Fruit fly (Drosophila melanogaster) whole organism, adult: ENCODE measurements around the gene His3.3A.
A peak's percentile ranks its signal among the peaks of the same experiment; 100 is the strongest.

Experiments
- CG11617 ChIP-seq: fragments of 200-800 bp; sonication (Bioruptor generic); optimal IDR thresholded peaks from 2 replicates; lab custom pipeline; 2017; ENCODE audit warnings: mild to moderate bottlenecking, missing biosample characterization, missing genetic modification reagents, missing genetic modification characterization
- CG12768 ChIP-seq: fragments of 200-800 bp; sonication (Bioruptor generic); optimal IDR thresholded peaks from 2 replicates; lab custom pipeline; 2017; ENCODE audit warnings: missing biosample characterization, missing genetic modification characterization, mild to moderate bottlenecking, moderate library complexity, missing genetic modification reagents
- CG14711 ChIP-seq: fragments of 200-800 bp; sonication (Bioruptor generic); optimal IDR thresholded peaks from 2 replicates; lab custom pipeline; 2018; ENCODE audit warnings: missing biosample characterization, mild to moderate bottlenecking, missing genetic modification characterization, moderate library complexity
- CG1620 ChIP-seq: fragments of 200-800 bp; sonication (Bioruptor generic); optimal IDR thresholded peaks from 2 replicates; lab custom pipeline; 2016; ENCODE audit warnings: missing biosample characterization, missing genetic modification characterization
- CG33017 ChIP-seq: fragments of 200-800 bp; sonication (Bioruptor generic); optimal IDR thresholded peaks from 2 replicates; lab custom pipeline; 2018; ENCODE audit warnings: missing biosample characterization, mild to moderate bottlenecking, missing genetic modification characterization, moderate library complexity
- CG5204 ChIP-seq: fragments of 200-800 bp; sonication (Bioruptor generic); optimal IDR thresholded peaks from 2 replicates; lab custom pipeline; 2016; ENCODE audit warnings: missing biosample characterization, missing genetic modification characterization
- CG7045 ChIP-seq: fragments of 200-800 bp; sonication (Bioruptor generic); optimal IDR thresholded peaks from 2 replicates; lab custom pipeline; 2017; ENCODE audit warnings: missing biosample characterization, mild to moderate bottlenecking, missing genetic modification characterization
- CG7101 ChIP-seq: fragments of 200-800 bp; sonication (Bioruptor generic); optimal IDR thresholded peaks from 2 replicates; lab custom pipeline; 2018; ENCODE audit warnings: missing biosample characterization, mild to moderate bottlenecking, missing genetic modification characterization, moderate library complexity
- Clk ChIP-seq: fragments of 200-800 bp; sonication (Bioruptor generic); optimal IDR thresholded peaks from 2 replicates; lab custom pipeline; 2017; ENCODE audit warnings: missing biosample characterization, missing genetic modification characterization
- Crg-1 ChIP-seq: fragments of 200-800 bp; sonication (Bioruptor generic); optimal IDR thresholded peaks from 2 replicates; lab custom pipeline; 2016; ENCODE audit warnings: missing biosample characterization, missing genetic modification characterization
- Hr96 ChIP-seq: fragments of 200-800 bp; sonication (Bioruptor generic); optimal IDR thresholded peaks from 2 replicates; lab custom pipeline; 2016; ENCODE audit warnings: missing biosample characterization, missing genetic modification characterization
- Mnt ChIP-seq: fragments of 200-800 bp; sonication (Bioruptor generic); optimal IDR thresholded peaks from 2 replicates; lab custom pipeline; 2016; ENCODE audit warnings: missing biosample characterization, mild to moderate bottlenecking, missing genetic modification characterization
- bab1 ChIP-seq: fragments of 200-800 bp; sonication (Bioruptor generic); optimal IDR thresholded peaks from 3 replicates; lab custom pipeline; 2019; ENCODE audit warnings: missing biosample characterization, mild to moderate bottlenecking, missing genetic modification characterization, moderate library complexity
- cic ChIP-seq: fragments of 200-800 bp; sonication (Bioruptor generic); optimal IDR thresholded peaks from 2 replicates; lab custom pipeline; 2017; ENCODE audit warnings: missing biosample characterization, mild to moderate bottlenecking, missing genetic modification characterization, moderate library complexity
- cnc ChIP-seq, 2 experiments: fragments of >200 bp; optimal IDR thresholded peaks; 2 replicates each; lab custom pipeline; 2017
- kay ChIP-seq: fragments of 200-800 bp; sonication (Bioruptor generic); peaks from one replicate; lab custom pipeline; 2016; ENCODE audit warnings: missing biosample characterization, missing genetic modification characterization, borderline replicate concordance
- ovo ChIP-seq: fragments of 200-800 bp; sonication (Bioruptor generic); optimal IDR thresholded peaks from 2 replicates; lab custom pipeline; 2016; ENCODE audit warnings: missing biosample characterization, missing genetic modification characterization
- pad ChIP-seq: fragments of 200-800 bp; sonication (Bioruptor generic); optimal IDR thresholded peaks from 3 replicates; lab custom pipeline; 2017; ENCODE audit warnings: missing biosample characterization, missing genetic modification characterization, mild to moderate bottlenecking, moderate library complexity, missing genetic modification reagents
- tj ChIP-seq: fragments of 200-800 bp; sonication (Bioruptor generic); optimal IDR thresholded peaks from 3 replicates; lab custom pipeline; 2017; ENCODE audit warnings: missing biosample characterization, mild to moderate bottlenecking, missing genetic modification characterization, moderate library complexity
- toe ChIP-seq: fragments of 200-800 bp; sonication (Bioruptor generic); optimal IDR thresholded peaks from 2 replicates; lab custom pipeline; 2016; ENCODE audit warnings: missing biosample characterization, missing genetic modification characterization

The His3.3A gene

dm6 chr2L:5095350-5095962 is 40.6 kb downstream of the His3.3A start:
- no peak for TF ChIP-seq toe (GFP tag; lab: Kevin White, UChicago)
- no peak for TF ChIP-seq kay (GFP tag; lab: Kevin White, UChicago)
- TF ChIP-seq tj (GFP tag; lab: Kevin White, UChicago), result no peak
- peak; percentile 53 for TF ChIP-seq CG7045 (GFP tag; lab: Kevin White, UChicago)
- TF ChIP-seq bab1 (GFP tag; lab: Kevin White, UChicago), result no peak
- TF ChIP-seq Mnt (GFP tag; lab: Kevin White, UChicago), result no peak
- no peak for TF ChIP-seq Hr96 (GFP tag; lab: Kevin White, UChicago)
- TF ChIP-seq ovo, result no peak
- no peak for TF ChIP-seq CG5204 (GFP tag; lab: Kevin White, UChicago)
- peak; percentile 80 for TF ChIP-seq cic (GFP tag; lab: Kevin White, UChicago)
- no peak for TF ChIP-seq CG1620 (GFP tag; lab: Kevin White, UChicago)
- TF ChIP-seq CG12768 (GFP tag; lab: Kevin White, UChicago), result peak; percentile 79
- TF ChIP-seq CG14711, result no peak
- TF ChIP-seq Crg-1 (GFP tag; lab: Kevin White, UChicago), result no peak
- peak; percentile 27 for TF ChIP-seq CG7101 (tag; lab: Kevin White, UChicago)
- peak; percentile 41 for TF ChIP-seq CG11617 (GFP tag; lab: Kevin White, UChicago)
- TF ChIP-seq CG33017 (tag; lab: Kevin White, UChicago), result peak; percentile 81
- TF ChIP-seq pad (GFP tag; lab: Kevin White, UChicago), result peak; percentile 1
- TF ChIP-seq cnc (optimal IDR thresholded peaks at IDR 0.05; lab: Kevin White, UChicago), result no peak
- TF ChIP-seq Clk, result peak; percentile 10

dm6 chr2L:5096222-5096621 is 41.4 kb downstream of the His3.3A start, which contains the start of gene CG4230:
Gene CG4230, plus strand, starts transcription at chr2L:5096227.
- TF ChIP-seq bab1 (GFP tag; lab: Kevin White, UChicago) (peak; percentile 45), Mnt (GFP tag; lab: Kevin White, UChicago) (peak; percentile 10), CG14711 (peak; percentile 11), cic (GFP tag; lab: Kevin White, UChicago) (peak; percentile 5), cnc (optimal IDR thresholded peaks at IDR 0.05; lab: Kevin White, UChicago) (no peak), kay (GFP tag; lab: Kevin White, UChicago) (no peak), CG7045 (GFP tag; lab: Kevin White, UChicago) (no peak), ovo (no peak)

- TF ChIP-seq CG1620 (GFP tag; lab: Kevin White, UChicago), result no peak
- TF ChIP-seq Crg-1 (GFP tag; lab: Kevin White, UChicago), result no peak
- no peak for TF ChIP-seq CG11617 (GFP tag; lab: Kevin White, UChicago)
- no peak for TF ChIP-seq CG7045 (GFP tag; lab: Kevin White, UChicago)
- TF ChIP-seq CG7101 (tag; lab: Kevin White, UChicago), result no peak
- TF ChIP-seq Hr96 (GFP tag; lab: Kevin White, UChicago), result no peak
- no peak for TF ChIP-seq toe (GFP tag; lab: Kevin White, UChicago)
- TF ChIP-seq tj (GFP tag; lab: Kevin White, UChicago), result no peak
- no peak for TF ChIP-seq bab1 (GFP tag; lab: Kevin White, UChicago)
- no peak for TF ChIP-seq Clk
- no peak for TF ChIP-seq CG33017 (tag; lab: Kevin White, UChicago)
- TF ChIP-seq ovo, result no peak
- TF ChIP-seq CG5204 (GFP tag; lab: Kevin White, UChicago), result no peak
- TF ChIP-seq Mnt (GFP tag; lab: Kevin White, UChicago), result no peak
- no peak for TF ChIP-seq CG12768 (GFP tag; lab: Kevin White, UChicago)
- no peak for TF ChIP-seq cic (GFP tag; lab: Kevin White, UChicago)
- TF ChIP-seq cnc (optimal IDR thresholded peaks at IDR 0.05; lab: Kevin White, UChicago), result no peak
Observed at dm6 chr2L:5096761-5097160, 41.9 kb downstream of the His3.3A start.

- TF ChIP-seq tj (GFP tag; lab: Kevin White, UChicago), result no peak
- peak; percentile 44 for TF ChIP-seq bab1 (GFP tag; lab: Kevin White, UChicago)
Observed at dm6 chr2L:5099790-5100360, 45.0 kb downstream of the His3.3A start, which contains the start of gene ND-13A. Gene ND-13A, minus strand, starts transcription at chr2L:5100288.

dm6 chr2L:5100577-5100976 is 45.7 kb downstream of the His3.3A start, which contains the start of gene Msp300:
Gene Msp300, plus strand, starts transcription at chr2L:5100877.
- TF ChIP-seq CG12768 (GFP tag; lab: Kevin White, UChicago), result no peak

dm6 chr2L:5103733-5104132 is 48.9 kb downstream of the His3.3A start:
- no peak for TF ChIP-seq CG7101 (tag; lab: Kevin White, UChicago)
- peak; percentile 92 for TF ChIP-seq kay (GFP tag; lab: Kevin White, UChicago)
- TF ChIP-seq ovo, result no peak
- no peak for TF ChIP-seq cic (GFP tag; lab: Kevin White, UChicago)
- TF ChIP-seq CG33017 (tag; lab: Kevin White, UChicago), result no peak
- TF ChIP-seq cnc (optimal IDR thresholded peaks at IDR 0.05; lab: Kevin White, UChicago), result no peak
